Fruit fly (Drosophila melanogaster): ENCODE data around the gene Diap1.

Diap1 gene

dm6 chr3L:16023020-16023648 lies 27.7 kb downstream of the Diap1 start, which contains the start of gene Notum:
Gene Notum (plus strand): TSS chr3L:16023480.
- TF ChIP-seq CG9948 (tag; optimal IDR thresholded peaks at IDR 0.05) = no peak
- peak; percentile 76 for TF ChIP-seq CG13204 (GFP tag; optimal IDR thresholded peaks at IDR 0.05)
- TF ChIP-seq Ets98B (GFP tag; IDR thresholded peaks at IDR 0.05) = peak; percentile 19; the same call in 1 of the 2 replicates

dm6 chr3L:16021064-16021683 lies 29.7 kb downstream of the Diap1 start:
- peak; percentile 44 for TF ChIP-seq CG15710 (tag; optimal IDR thresholded peaks at IDR 0.05)
- peak; percentile 58 for TF ChIP-seq CG8159 (tag; optimal IDR thresholded peaks at IDR 0.05)
- TF ChIP-seq CG17806 (tag; optimal IDR thresholded peaks at IDR 0.05) = peak; percentile 55
- TF ChIP-seq CG4496 (GFP tag; IDR thresholded peaks at IDR 0.05) = peak; percentile 51; the same call in 1 of the 3 replicates
- TF ChIP-seq CG8301 (tag; optimal IDR thresholded peaks at IDR 0.05) = peak; percentile 68
- TF ChIP-seq Ets98B (GFP tag; IDR thresholded peaks at IDR 0.05) = peak; percentile 40; the same call in 1 of the 2 replicates
- peak; percentile 66 for TF ChIP-seq CG14655 (GFP tag; optimal IDR thresholded peaks at IDR 0.05)
- TF ChIP-seq Snoo (tag; optimal IDR thresholded peaks at IDR 0.05) = no peak
- peak; percentile 43 for TF ChIP-seq CG9948 (tag; optimal IDR thresholded peaks at IDR 0.05)
- no peak for TF ChIP-seq CG10348 (GFP tag; IDR thresholded peaks at IDR 0.05)
- TF ChIP-seq Pif1B (GFP tag; optimal IDR thresholded peaks at IDR 0.05) = peak; percentile 40
- TF ChIP-seq CG34367 (tag; optimal IDR thresholded peaks at IDR 0.05) = peak; percentile 31
- no peak for TF ChIP-seq CG32121 (GFP tag; IDR thresholded peaks at IDR 0.05)
- peak; percentile 61 for TF ChIP-seq Pif1A (GFP tag; optimal IDR thresholded peaks at IDR 0.05)
- TF ChIP-seq fd96Ca (GFP tag; IDR thresholded peaks at IDR 0.05) = peak; percentile 60; the same call in 2 of the 3 replicates
- no peak for TF ChIP-seq rn (GFP tag; IDR thresholded peaks at IDR 0.05)

- TF ChIP-seq CG4496 (GFP tag; IDR thresholded peaks at IDR 0.05) = no peak
- TF ChIP-seq CG9948 (tag; optimal IDR thresholded peaks at IDR 0.05) = peak; percentile 45
- no peak for TF ChIP-seq CG10348 (GFP tag; IDR thresholded peaks at IDR 0.05)
- TF ChIP-seq Pif1A (GFP tag; optimal IDR thresholded peaks at IDR 0.05) = no peak
- TF ChIP-seq CG8159 (tag; optimal IDR thresholded peaks at IDR 0.05) = peak; percentile 33
- peak; percentile 6 for TF ChIP-seq CG17806 (tag; optimal IDR thresholded peaks at IDR 0.05)
- peak; percentile 15 for TF ChIP-seq Snoo (tag; optimal IDR thresholded peaks at IDR 0.05)
- TF ChIP-seq CG8301 (tag; optimal IDR thresholded peaks at IDR 0.05) = peak; percentile 59
- peak; percentile 75 for TF ChIP-seq CG14655 (GFP tag; optimal IDR thresholded peaks at IDR 0.05)
Observed at dm6 chr3L:16019144-16020006, 31.5 kb downstream of the Diap1 start.

- TF ChIP-seq CG13204 (GFP tag; optimal IDR thresholded peaks at IDR 0.05) (peak; percentile 37), CG34367 (tag; optimal IDR thresholded peaks at IDR 0.05) (no peak), D1 (tag; optimal IDR thresholded peaks at IDR 0.05) (no peak), CG4496 (GFP tag; IDR thresholded peaks at IDR 0.05) (0 out of 3 replicates have a peak, but pooled peaks have one; percentile 21)
Observed at dm6 chr3L:16018721-16019120, 32.1 kb downstream of the Diap1 start.

- TF ChIP-seq CG32121 (GFP tag; IDR thresholded peaks at IDR 0.05) (no peak), fd96Ca (GFP tag; IDR thresholded peaks at IDR 0.05) (no peak), Pif1A (GFP tag; optimal IDR thresholded peaks at IDR 0.05) (no peak), CG8159 (tag; optimal IDR thresholded peaks at IDR 0.05) (peak; percentile 42), CG34367 (tag; optimal IDR thresholded peaks at IDR 0.05) (no peak), CG4496 (GFP tag; IDR thresholded peaks at IDR 0.05) (no peak), D1 (tag; optimal IDR thresholded peaks at IDR 0.05) (no peak), CG9948 (tag; optimal IDR thresholded peaks at IDR 0.05) (peak; percentile 8), CG10348 (GFP tag; IDR thresholded peaks at IDR 0.05) (no peak), CG14655 (GFP tag; optimal IDR thresholded peaks at IDR 0.05) (peak; percentile 31), rn (GFP tag; IDR thresholded peaks at IDR 0.05) (no peak), CG12605 (GFP tag; IDR thresholded peaks at IDR 0.05) (no peak), CG13204 (GFP tag; optimal IDR thresholded peaks at IDR 0.05) (no peak), CG8301 (tag; optimal IDR thresholded peaks at IDR 0.05) (peak; percentile 30), EcR (GFP tag; optimal IDR thresholded peaks at IDR 0.05) (no peak), Ets98B (GFP tag; IDR thresholded peaks at IDR 0.05) (no peak), Snoo (tag; optimal IDR thresholded peaks at IDR 0.05) (no peak), CG17806 (tag; optimal IDR thresholded peaks at IDR 0.05) (no peak), Pif1B (GFP tag; optimal IDR thresholded peaks at IDR 0.05) (no peak), gl (tag; optimal IDR thresholded peaks at IDR 0.05) (no peak), CG15710 (tag; optimal IDR thresholded peaks at IDR 0.05) (no peak)
Observed at dm6 chr3L:16018251-16018583, 32.6 kb downstream of the Diap1 start.
